Worm (Caenorhabditis elegans): ENCODE results near the gene coq-2.

DNA sequence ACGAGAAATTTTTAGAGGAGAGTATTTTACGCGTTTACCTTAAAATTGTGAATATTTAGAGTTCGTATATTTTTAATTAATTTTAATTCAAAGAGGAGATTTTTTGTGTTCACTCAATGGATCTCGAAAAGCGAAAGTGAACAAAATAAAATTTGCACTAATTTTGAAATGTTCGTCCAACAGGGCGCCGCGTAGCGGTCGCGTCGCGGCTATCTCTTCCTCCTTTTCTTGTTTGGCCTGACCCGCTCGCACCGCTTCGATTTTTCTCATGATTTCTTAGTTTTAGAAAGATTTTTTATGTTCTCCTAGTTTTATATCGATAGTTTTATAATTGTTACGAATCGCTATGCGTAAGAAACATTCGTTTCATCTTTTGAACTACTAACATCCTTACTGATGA, 15.7 kb downstream of the coq-2 start:
- TF ChIP-seq him-1 (tag; optimal IDR thresholded peaks at IDR 0.05), result no peak
- no peak for TF ChIP-seq dao-5 (tag; optimal IDR thresholded peaks at IDR 0.05)
- no peak for TF ChIP-seq W03F9.2 (tag; optimal IDR thresholded peaks at IDR 0.05)

Data from whole organism, L4/young adult.